Worm (Caenorhabditis elegans): Measurements from ENCODE around the gene glb-3.
A peak's percentile ranks its signal among the peaks of the same experiment; 100 is the strongest.

Gene glb-3

DNA sequence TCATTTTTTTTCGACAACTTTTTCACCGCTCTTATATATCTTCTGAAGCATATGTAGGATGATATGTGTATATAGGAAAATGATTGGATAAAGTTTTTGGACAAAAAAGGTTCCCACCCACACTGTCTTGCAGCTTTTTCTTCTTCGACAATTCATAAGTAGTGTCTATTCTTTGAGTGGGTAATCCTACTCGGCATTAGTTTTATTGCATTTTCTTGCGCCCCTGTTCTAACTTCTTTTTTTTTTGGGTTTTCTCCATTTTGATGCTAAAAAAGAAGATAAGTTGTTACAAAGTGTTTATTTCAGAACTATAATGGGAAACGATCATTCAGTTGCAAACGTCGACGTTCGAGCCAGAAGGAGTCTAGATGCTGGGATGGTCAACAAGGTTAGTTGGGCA is at the start of gene glb-3:
glb-3 (plus strand) TSS at position 301 of the 400 bp plus-strand sequence.
- TF ChIP-seq snpc-1.2 (GFP tag; IDR thresholded peaks at IDR 0.05) (no peak), daf-19 (GFP tag; conservative IDR thresholded peaks at IDR 0.05) (no peak), lin-29 (GFP tag; IDR thresholded peaks at IDR 0.05) (no peak), mes-2 (tag; optimal IDR thresholded peaks at IDR 0.05; ENCODE audit: poor library complexity, severe bottlenecking) (no peak), egl-43 (GFP tag; IDR thresholded peaks at IDR 0.05) (no peak), zfp-3 (GFP tag; conservative IDR thresholded peaks at IDR 0.05) (no peak), nhr-25 (tag; optimal IDR thresholded peaks at IDR 0.05; ENCODE audit: borderline replicate concordance, insufficient read depth) (no peak), Y75B8A.6 (GFP tag; IDR thresholded peaks at IDR 0.05) (no peak), T20F7.1 (GFP tag; optimal IDR thresholded peaks at IDR 0.05) (no peak), vab-7 (GFP tag; IDR thresholded peaks at IDR 0.05) (no peak), F44E2.7 (GFP tag; IDR thresholded peaks at IDR 0.05) (no peak), nhr-41 (GFP tag; IDR thresholded peaks at IDR 0.05) (no peak), nhr-102 (tag; optimal IDR thresholded peaks at IDR 0.05) (no peak), sdz-12 (GFP tag; optimal IDR thresholded peaks at IDR 0.05) (no peak), ceh-44 (GFP tag; IDR thresholded peaks at IDR 0.05) (no peak), spr-3 (GFP tag; optimal IDR thresholded peaks at IDR 0.05) (no peak)

DNA sequence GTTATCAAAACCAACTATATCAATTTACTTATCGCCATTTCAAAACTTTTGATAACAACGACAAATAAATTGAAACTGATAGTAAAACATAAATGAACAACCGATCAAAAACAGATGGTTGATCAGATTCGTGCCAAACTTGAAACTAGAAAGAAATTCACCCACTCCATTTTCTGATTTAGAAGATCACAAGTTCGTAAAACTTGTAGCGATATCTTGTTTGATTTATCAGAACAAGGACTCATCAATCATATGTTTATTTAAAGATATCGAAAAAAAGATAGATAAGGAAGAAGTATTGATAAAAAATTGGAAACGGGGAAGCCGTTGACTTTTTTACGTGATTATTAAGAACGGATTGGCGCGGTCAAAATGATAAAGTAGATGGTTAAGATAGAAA is 47.3 kb upstream of the glb-3 start:
- TF ChIP-seq ceh-62 (tag; optimal IDR thresholded peaks at IDR 0.05) (no peak), nhr-25 (tag; optimal IDR thresholded peaks at IDR 0.05; ENCODE audit: borderline replicate concordance, insufficient read depth) (no peak), nhr-10 (tag; optimal IDR thresholded peaks at IDR 0.05) (no peak), ceh-20 (GFP tag; IDR thresholded peaks at IDR 0.05) (peak; percentile 64; the same call in 1 of the 2 replicates), mdl-1 (tag; optimal IDR thresholded peaks at IDR 0.05) (peak in 1 of 2 experiments; percentile 15), Y75B8A.6 (GFP tag; IDR thresholded peaks at IDR 0.05) (no peak), mes-2 (tag; optimal IDR thresholded peaks at IDR 0.05; ENCODE audit: poor library complexity, severe bottlenecking) (no peak), Y105C5A.15 (GFP tag; IDR thresholded peaks at IDR 0.05) (no peak), ZK546.5 (tag; optimal IDR thresholded peaks at IDR 0.05) (no peak), nhr-102 (tag; optimal IDR thresholded peaks at IDR 0.05) (no peak), lir-3 (tag; optimal IDR thresholded peaks at IDR 0.05) (no peak), nhr-41 (GFP tag; IDR thresholded peaks at IDR 0.05) (no peak), ceh-28 (tag; optimal IDR thresholded peaks at IDR 0.05) (no peak), aha-1 (tag) (peak; percentile 55), zag-1 (tag; optimal IDR thresholded peaks at IDR 0.05) (no peak), set-16 (GFP tag; IDR thresholded peaks at IDR 0.05) (no peak), unc-130 (GFP tag; optimal IDR thresholded peaks at IDR 0.05) (no peak), madf-5 (GFP tag; IDR thresholded peaks at IDR 0.05) (no peak), daf-8 (GFP tag; IDR thresholded peaks at IDR 0.05) (no peak), R02D3.7 (tag; optimal IDR thresholded peaks at IDR 0.05) (no peak), jun-1 (tag; optimal IDR thresholded peaks at IDR 0.05) (no peak), lin-1 (GFP tag; IDR thresholded peaks at IDR 0.05) (no peak), lsy-2 (tag; optimal IDR thresholded peaks at IDR 0.05) (no peak), pha-4 (GFP tag; IDR thresholded peaks at IDR 0.05) (no peak), pha-4 (tag; optimal IDR thresholded peaks at IDR 0.05) (no peak), lin-38 (GFP tag; IDR thresholded peaks at IDR 0.05) (no peak), php-3 (GFP tag; IDR thresholded peaks at IDR 0.05) (peak; percentile 33; the same call in 1 of the 2 replicates), attf-4 (tag; optimal IDR thresholded peaks at IDR 0.05) (no peak), nhr-42 (GFP tag; IDR thresholded peaks at IDR 0.05) (no peak), ctbp-1 (GFP tag; IDR thresholded peaks at IDR 0.05) (no peak), spr-3 (GFP tag; optimal IDR thresholded peaks at IDR 0.05) (no peak), vab-7 (GFP tag; IDR thresholded peaks at IDR 0.05) (no peak), lin-29 (GFP tag; IDR thresholded peaks at IDR 0.05) (no peak), nhr-28 (tag; optimal IDR thresholded peaks at IDR 0.05) (peak; percentile 61), tra-1 (GFP tag; IDR thresholded peaks at IDR 0.05) (peak; percentile 74), D1046.2 (GFP tag; IDR thresholded peaks at IDR 0.05) (no peak), nhr-77 (tag; optimal IDR thresholded peaks at IDR 0.05) (no peak), spr-1 (tag; optimal IDR thresholded peaks at IDR 0.05) (no peak), aly-2 (tag; optimal IDR thresholded peaks at IDR 0.05) (no peak), zfp-3 (GFP tag; conservative IDR thresholded peaks at IDR 0.05) (no peak), ceh-44 (GFP tag; IDR thresholded peaks at IDR 0.05) (no peak), dpl-1 (GFP tag; optimal IDR thresholded peaks at IDR 0.05) (no peak)

All from whole organism, L4 larva.